Worm (Caenorhabditis elegans) whole organism, midembryonic: Measurements from ENCODE around the gene mask-1.

ENCODE experiments used
- T22C8.4 ChIP-seq: fragments of 200-800 bp; sonication (Bioruptor generic); IDR thresholded peaks from 2 replicates; pipeline ENCODE4 v1.3.6; 2022; ENCODE audit warnings: missing genetic modification characterization, missing compliant biosample characterization
- cog-1 ChIP-seq: sonication (generic microtip); optimal IDR thresholded peaks from 2 replicates; lab custom pipeline; 2016; ENCODE audit warnings: missing genetic modification characterization, missing compliant biosample characterization
- flt-1 ChIP-seq: fragments of 200-800 bp; sonication (Bioruptor generic); IDR thresholded peaks from 2 replicates; pipeline ENCODE4 v1.3.6; 2022; ENCODE audit warnings: missing genetic modification characterization, missing compliant biosample characterization
- klf-2 ChIP-seq: fragments of 200-800 bp; sonication (Bioruptor generic); conservative IDR thresholded peaks from 2 replicates; pipeline ENCODE4 v1.3.6; 2022; ENCODE audit warnings: missing genetic modification reagents, missing genetic modification characterization, missing compliant biosample characterization
- med-1 ChIP-seq: sonication (generic microtip); optimal IDR thresholded peaks from 2 replicates; lab custom pipeline; 2017; ENCODE audit warnings: missing genetic modification characterization, mild to moderate bottlenecking, missing compliant biosample characterization, antibody characterized with exemption, missing genetic modification reagents; ENCODE audit not compliant: insufficient read depth
- ref-1 ChIP-seq: fragments of 200-800 bp; sonication (Bioruptor generic); conservative IDR thresholded peaks from 2 replicates; pipeline ENCODE4 v1.3.6; 2022; ENCODE audit warnings: missing genetic modification reagents, missing genetic modification characterization, missing compliant biosample characterization
- tab-1 ChIP-seq: fragments of 200-800 bp; sonication (Bioruptor generic); IDR thresholded peaks from 2 replicates; pipeline ENCODE4 v1.3.6; 2022; ENCODE audit warnings: missing genetic modification characterization, missing compliant biosample characterization
- ztf-23 ChIP-seq: fragments of 200-800 bp; sonication (Bioruptor generic); IDR thresholded peaks from 2 replicates; pipeline ENCODE4 v1.3.6; 2022; ENCODE audit warnings: missing genetic modification reagents, missing genetic modification characterization, missing compliant biosample characterization
- ztf-29 ChIP-seq: fragments of 200-800 bp; sonication (Bioruptor generic); IDR thresholded peaks from 2 replicates; pipeline ENCODE4 v1.3.6; 2022; ENCODE audit warnings: missing genetic modification reagents, missing genetic modification characterization, missing compliant biosample characterization

Gene mask-1

ce11 chrIV:10422230-10422629 lies 47.5 kb downstream of the mask-1 start:
- no peak for TF ChIP-seq ztf-23 (GFP tag; lab: Robert Waterston, UW)
- no peak for TF ChIP-seq med-1
- TF ChIP-seq cog-1 (tag; lab: Kevin White, UChicago) = no peak
- TF ChIP-seq T22C8.4 (GFP tag; lab: Robert Waterston, UW) = no peak
- no peak for TF ChIP-seq ref-1 (GFP tag; lab: Robert Waterston, UW)
- TF ChIP-seq klf-2 (GFP tag; lab: Robert Waterston, UW) = no peak
- no peak for TF ChIP-seq flt-1 (GFP tag; lab: Robert Waterston, UW)
- TF ChIP-seq ztf-29 (GFP tag; lab: Robert Waterston, UW) = no peak
- no peak for TF ChIP-seq tab-1

ce11 chrIV:10424535-10424934 lies 49.8 kb downstream of the mask-1 start, which contains the start of gene F13B12.1:
Gene F13B12.1 (minus strand): TSS chrIV:10424635.
- no peak for TF ChIP-seq flt-1 (GFP tag; lab: Robert Waterston, UW)
- TF ChIP-seq ztf-29 (GFP tag; lab: Robert Waterston, UW) = no peak

- TF ChIP-seq klf-2 (GFP tag; lab: Robert Waterston, UW) (no peak), ref-1 (GFP tag; lab: Robert Waterston, UW) (no peak), T22C8.4 (GFP tag; lab: Robert Waterston, UW) (no peak), flt-1 (GFP tag; lab: Robert Waterston, UW) (no peak), ztf-23 (GFP tag; lab: Robert Waterston, UW) (no peak), cog-1 (tag; lab: Kevin White, UChicago) (no peak), ztf-29 (GFP tag; lab: Robert Waterston, UW) (no peak), tab-1 (no peak), med-1 (no peak)
Measured at ce11 chrIV:10425129-10425528, 50.4 kb downstream of the mask-1 start.

- TF ChIP-seq klf-2 (GFP tag; lab: Robert Waterston, UW) = no peak
- no peak for TF ChIP-seq cog-1 (tag; lab: Kevin White, UChicago)
- TF ChIP-seq tab-1 = no peak
- no peak for TF ChIP-seq ztf-29 (GFP tag; lab: Robert Waterston, UW)
- no peak for TF ChIP-seq T22C8.4 (GFP tag; lab: Robert Waterston, UW)
- TF ChIP-seq flt-1 (GFP tag; lab: Robert Waterston, UW) = no peak
- no peak for TF ChIP-seq ref-1 (GFP tag; lab: Robert Waterston, UW)
- TF ChIP-seq ztf-23 (GFP tag; lab: Robert Waterston, UW) = no peak
- TF ChIP-seq med-1 = no peak
Measured at ce11 chrIV:10429129-10429528, 54.4 kb downstream of the mask-1 start, which contains the start of gene F13B12.2. Gene F13B12.2 (minus strand): TSS chrIV:10429130.

- TF ChIP-seq cog-1 (tag; lab: Kevin White, UChicago) (no peak), med-1 (no peak), klf-2 (GFP tag; lab: Robert Waterston, UW) (no peak), ztf-23 (GFP tag; lab: Robert Waterston, UW) (no peak), tab-1 (no peak), flt-1 (GFP tag; lab: Robert Waterston, UW) (no peak), T22C8.4 (GFP tag; lab: Robert Waterston, UW) (no peak), ztf-29 (GFP tag; lab: Robert Waterston, UW) (no peak), ref-1 (GFP tag; lab: Robert Waterston, UW) (no peak)
Measured at ce11 chrIV:10430507-10430906, 55.8 kb downstream of the mask-1 start.

- TF ChIP-seq T22C8.4 (GFP tag; lab: Robert Waterston, UW) = no peak
- TF ChIP-seq cog-1 (tag; lab: Kevin White, UChicago) = no peak
- TF ChIP-seq flt-1 (GFP tag; lab: Robert Waterston, UW) = no peak
- TF ChIP-seq ztf-23 (GFP tag; lab: Robert Waterston, UW) = no peak
- no peak for TF ChIP-seq ref-1 (GFP tag; lab: Robert Waterston, UW)
- no peak for TF ChIP-seq med-1
- no peak for TF ChIP-seq ztf-29 (GFP tag; lab: Robert Waterston, UW)
- no peak for TF ChIP-seq klf-2 (GFP tag; lab: Robert Waterston, UW)
- no peak for TF ChIP-seq tab-1
Measured at ce11 chrIV:10436401-10436800, 61.7 kb downstream of the mask-1 start, which contains the start of gene ins-1. Gene ins-1 (plus strand): TSS chrIV:10436701.
